Worm (Caenorhabditis elegans): Measurements from ENCODE around the gene C34F11.5.

DNA sequence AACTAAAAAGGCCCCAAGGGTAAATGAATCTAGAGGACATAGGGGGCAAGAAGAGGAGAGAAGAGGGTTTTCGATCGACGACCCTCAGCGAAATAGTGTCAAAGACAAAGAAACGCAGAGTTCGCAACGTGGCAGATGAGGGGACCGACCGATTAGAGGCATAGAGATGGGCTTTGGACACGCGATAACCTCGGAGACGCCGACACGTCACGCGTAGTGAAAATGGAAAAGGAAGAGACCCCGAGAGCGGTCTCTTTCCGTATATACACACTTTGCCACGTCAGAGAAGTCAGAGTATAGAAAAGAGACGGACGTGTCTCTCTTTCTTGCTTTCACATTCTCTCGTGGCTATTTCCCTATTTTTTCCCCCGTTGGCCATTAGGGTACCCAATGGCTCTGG is 14.1 kb upstream of the C34F11.5 start:
- TF ChIP-seq dpl-1 (GFP tag; optimal IDR thresholded peaks at IDR 0.05) (peak in 2 of 3 experiments; percentile 27 to 45), swsn-7 (tag; optimal IDR thresholded peaks at IDR 0.05) (peak; percentile 76), nhr-11 (tag; optimal IDR thresholded peaks at IDR 0.05) (no peak), ceh-82 (tag; optimal IDR thresholded peaks at IDR 0.05) (peak; percentile 9 to 70 (median 47)), hpl-2 (GFP tag; optimal IDR thresholded peaks at IDR 0.05) (peak; percentile 13), snpc-4 (tag; optimal IDR thresholded peaks at IDR 0.05) (peak; percentile 18), sptf-1 (tag; optimal IDR thresholded peaks at IDR 0.05) (no peak)

Measured in whole organism, L1 larva.